Fruit fly (Drosophila melanogaster) whole organism, prepupa: ENCODE measurements around the gene Snx1.

Experiments
- CG10631 ChIP-seq: fragments of 200-800 bp; sonication (Bioruptor generic); optimal IDR thresholded peaks from 2 replicates; lab custom pipeline; 2016; ENCODE audit warnings: missing biosample characterization, missing genetic modification characterization
- CG10669 ChIP-seq: fragments of 200-800 bp; sonication (Bioruptor generic); optimal IDR thresholded peaks from 3 replicates; lab custom pipeline; 2018; ENCODE audit warnings: missing biosample characterization, mild to moderate bottlenecking, missing genetic modification characterization, moderate library complexity
- CG11762 ChIP-seq: fragments of 200-800 bp; sonication (Bioruptor generic); optimal IDR thresholded peaks from 3 replicates; lab custom pipeline; 2016; ENCODE audit warnings: missing biosample characterization, missing genetic modification characterization; ENCODE audit not compliant: insufficient read depth
- CG11902 ChIP-seq: fragments of 200-800 bp; sonication (Bioruptor generic); optimal IDR thresholded peaks from 3 replicates; lab custom pipeline; 2016; ENCODE audit warnings: missing biosample characterization, missing genetic modification characterization
- CG3032 ChIP-seq: fragments of 200-800 bp; optimal IDR thresholded peaks from 2 replicates; lab custom pipeline; 2019; ENCODE audit warnings: missing biosample characterization, mild to moderate bottlenecking, missing genetic modification characterization, moderate library complexity
- CG32006 ChIP-seq: fragments of 200-800 bp; sonication (Bioruptor generic); optimal IDR thresholded peaks from 3 replicates; lab custom pipeline; 2017; ENCODE audit warnings: missing biosample characterization, mild to moderate bottlenecking, missing genetic modification characterization
- CG34406 ChIP-seq: fragments of 200-800 bp; sonication (Bioruptor generic); optimal IDR thresholded peaks from 3 replicates; lab custom pipeline; 2016; ENCODE audit warnings: missing biosample characterization, missing genetic modification characterization
- CG3919 ChIP-seq: fragments of 200-800 bp; sonication (Bioruptor generic); optimal IDR thresholded peaks from 3 replicates; lab custom pipeline; 2016; ENCODE audit warnings: missing biosample characterization, missing genetic modification characterization
- CG4318 ChIP-seq: fragments of 200-800 bp; sonication (Bioruptor generic); optimal IDR thresholded peaks from 3 replicates; lab custom pipeline; 2017; ENCODE audit warnings: missing biosample characterization, mild to moderate bottlenecking, missing genetic modification characterization
- CG6163 ChIP-seq: fragments of 200-800 bp; sonication (Bioruptor generic); IDR thresholded peaks from 3 replicates; pipeline ENCODE4 v1.3.6; 2022; ENCODE audit warnings: missing biosample characterization, missing genetic modification characterization
- CG6276 ChIP-seq: fragments of 200-800 bp; sonication (Bioruptor generic); optimal IDR thresholded peaks from 2 replicates; lab custom pipeline; 2017; ENCODE audit warnings: missing biosample characterization, mild to moderate bottlenecking, missing genetic modification characterization
- CG6808 ChIP-seq: fragments of 200-800 bp; sonication (Bioruptor generic); optimal IDR thresholded peaks from 3 replicates; lab custom pipeline; 2017; ENCODE audit warnings: missing biosample characterization, missing genetic modification characterization, mild to moderate bottlenecking, moderate library complexity, missing genetic modification reagents
- CG6854 ChIP-seq: fragments of 200-800 bp; sonication (Bioruptor generic); optimal IDR thresholded peaks from 2 replicates; lab custom pipeline; 2017; ENCODE audit warnings: missing biosample characterization, mild to moderate bottlenecking, missing genetic modification characterization
- CG8319 ChIP-seq: fragments of 200-800 bp; sonication (Bioruptor generic); optimal IDR thresholded peaks from 3 replicates; lab custom pipeline; 2016; ENCODE audit warnings: missing biosample characterization, missing genetic modification characterization
- CG8632 ChIP-seq: fragments of 200-800 bp; sonication (Bioruptor generic); optimal IDR thresholded peaks from 3 replicates; lab custom pipeline; 2016; ENCODE audit warnings: missing biosample characterization, missing genetic modification characterization
- CG9139 ChIP-seq: fragments of 200-800 bp; sonication (Bioruptor generic); optimal IDR thresholded peaks from 3 replicates; lab custom pipeline; 2017; ENCODE audit warnings: missing biosample characterization, mild to moderate bottlenecking, missing genetic modification characterization
- Eip75B ChIP-seq: fragments of 200-800 bp; sonication (Bioruptor generic); optimal IDR thresholded peaks from 3 replicates; lab custom pipeline; 2016; ENCODE audit warnings: missing biosample characterization, missing genetic modification characterization
- Eip78C ChIP-seq: fragments of 200-800 bp; sonication (Bioruptor generic); peaks from one replicate; lab custom pipeline; 2016; ENCODE audit warnings: missing biosample characterization, missing genetic modification characterization
- Eip93F ChIP-seq: fragments of 200-800 bp; sonication (Bioruptor generic); optimal IDR thresholded peaks from 2 replicates; lab custom pipeline; 2016; ENCODE audit warnings: missing biosample characterization, mild to moderate bottlenecking, missing genetic modification characterization
- Ets96B ChIP-seq: fragments of 200-800 bp; optimal IDR thresholded peaks from 2 replicates; lab custom pipeline; 2019; ENCODE audit warnings: missing biosample characterization, mild to moderate bottlenecking, missing genetic modification characterization, moderate library complexity
- Hr39 ChIP-seq: fragments of 200-800 bp; sonication (Bioruptor generic); optimal IDR thresholded peaks from 2 replicates; lab custom pipeline; 2016; ENCODE audit warnings: missing biosample characterization, missing genetic modification characterization
- Hr4 ChIP-seq: fragments of 200-800 bp; sonication (Bioruptor generic); optimal IDR thresholded peaks from 3 replicates; lab custom pipeline; 2016; ENCODE audit warnings: missing biosample characterization, missing genetic modification characterization
- acj6 ChIP-seq: fragments of 200-800 bp; sonication (Bioruptor generic); optimal IDR thresholded peaks from 3 replicates; lab custom pipeline; 2016; ENCODE audit warnings: missing biosample characterization, missing genetic modification characterization
- dsx ChIP-seq: fragments of 200-800 bp; optimal IDR thresholded peaks from 3 replicates; lab custom pipeline; 2019; ENCODE audit warnings: missing biosample characterization, mild to moderate bottlenecking, missing genetic modification characterization, moderate library complexity; ENCODE audit not compliant: poor library complexity, severe bottlenecking
- eg ChIP-seq: fragments of 200-800 bp; sonication (Bioruptor generic); IDR thresholded peaks from 3 replicates; pipeline ENCODE4 v1.3.6; 2022; ENCODE audit warnings: missing biosample characterization, missing genetic modification characterization
- fkh ChIP-seq: fragments of 200-800 bp; sonication (Bioruptor generic); optimal IDR thresholded peaks from 3 replicates; lab custom pipeline; 2017; ENCODE audit warnings: missing biosample characterization, mild to moderate bottlenecking, missing genetic modification characterization, moderate library complexity
- pdm3 ChIP-seq: fragments of 200-800 bp; sonication (Bioruptor generic); optimal IDR thresholded peaks from 3 replicates; lab custom pipeline; 2016; ENCODE audit warnings: missing biosample characterization, missing genetic modification characterization
- salr ChIP-seq, 2 experiments: fragments of 200-800 bp; sonication (Bioruptor generic); optimal IDR thresholded peaks; 3 replicates each; lab custom pipeline; 2016 to 2018; ENCODE audit warnings: missing biosample characterization in 2 of 2, missing genetic modification characterization in 2 of 2, mild to moderate bottlenecking in 1 of 2
- svp ChIP-seq: fragments of 200-800 bp; sonication (Bioruptor generic); peaks from one replicate; lab custom pipeline; 2016; ENCODE audit warnings: missing biosample characterization, missing genetic modification characterization
- vri ChIP-seq: fragments of 200-800 bp; sonication (Bioruptor generic); optimal IDR thresholded peaks from 3 replicates; lab custom pipeline; 2016; ENCODE audit warnings: missing biosample characterization, mild to moderate bottlenecking, missing genetic modification characterization

The Snx1 gene

DNA sequence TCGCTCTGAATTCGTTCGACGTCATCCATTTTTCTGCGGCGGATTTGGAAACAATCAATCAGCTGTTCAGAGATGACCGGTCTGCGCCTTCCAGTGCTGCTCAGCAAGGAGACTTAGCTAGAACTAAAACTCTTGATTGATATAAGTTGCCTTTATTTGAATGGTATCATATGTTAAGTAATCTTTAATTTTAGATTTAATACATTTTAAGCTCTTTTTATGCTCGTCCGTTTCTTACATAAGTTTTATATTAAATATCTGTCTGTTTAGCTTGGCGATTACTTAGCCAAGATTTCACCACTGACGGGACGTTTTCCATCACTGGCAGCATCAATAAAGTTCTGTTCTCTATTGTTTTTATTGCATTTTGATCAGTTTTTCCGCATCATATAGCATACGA, 7.5 kb downstream of the Snx1 start, which contains the start of the genes Cog3 and Sec5 (continued):
- TF ChIP-seq Ets96B (tag; lab: Kevin White, UChicago) (peak; percentile 49), salr (GFP tag; optimal IDR thresholded peaks at IDR 0.05; lab: Kevin White, UChicago) (peak in 1 of 2 experiments; percentile 23), CG6276 (no peak)

DNA sequence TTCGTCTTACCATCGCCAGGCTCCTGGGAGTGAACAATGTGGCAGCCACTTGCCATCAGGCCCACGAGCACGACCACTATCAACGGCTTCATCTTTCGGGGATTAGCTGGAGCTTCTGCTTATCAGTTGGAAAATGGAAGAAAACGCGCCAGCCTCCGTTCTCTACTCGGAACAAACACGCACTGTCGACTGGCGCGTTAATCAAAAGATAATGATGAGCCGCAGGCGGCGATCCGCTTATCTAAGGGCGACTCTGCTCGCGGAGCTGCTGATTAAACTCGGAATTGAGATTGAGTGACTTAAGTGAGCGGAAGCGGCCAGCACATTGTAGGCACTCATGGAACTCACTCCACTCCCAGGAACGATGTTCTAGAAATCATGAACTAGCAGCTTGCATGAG, 12.3 kb downstream of the Snx1 start, which contains the start of gene CG3246:
Gene CG3246 (minus strand): TSS at position 193 of the 400 bp plus-strand sequence.
- TF ChIP-seq CG11902 (GFP tag; lab: Kevin White, UChicago) (no peak), svp (GFP tag; lab: Kevin White, UChicago) (peak; percentile 94)

DNA sequence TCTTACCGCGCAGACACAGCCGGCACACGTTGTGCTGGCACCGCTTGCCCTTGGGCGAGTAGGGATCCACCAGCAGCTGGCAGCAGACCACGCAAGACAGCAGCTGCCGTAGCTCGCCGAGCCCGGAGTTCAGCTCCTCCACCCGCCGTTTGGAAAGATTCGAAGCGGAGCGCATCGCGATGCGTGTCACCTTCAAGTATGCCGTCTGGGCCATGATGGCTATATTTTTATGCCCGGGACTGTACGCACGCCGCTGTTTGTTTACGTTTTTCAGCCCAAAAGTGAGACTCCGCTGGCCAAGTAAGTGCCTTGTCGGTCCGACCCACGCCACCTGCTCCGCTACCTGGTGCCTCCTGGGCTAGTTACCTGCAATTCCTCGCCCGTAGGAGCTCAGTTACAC, 15.9 kb downstream of the Snx1 start:
- TF ChIP-seq CG6276 (no peak), CG3919 (GFP tag; lab: Kevin White, UChicago) (no peak)

DNA sequence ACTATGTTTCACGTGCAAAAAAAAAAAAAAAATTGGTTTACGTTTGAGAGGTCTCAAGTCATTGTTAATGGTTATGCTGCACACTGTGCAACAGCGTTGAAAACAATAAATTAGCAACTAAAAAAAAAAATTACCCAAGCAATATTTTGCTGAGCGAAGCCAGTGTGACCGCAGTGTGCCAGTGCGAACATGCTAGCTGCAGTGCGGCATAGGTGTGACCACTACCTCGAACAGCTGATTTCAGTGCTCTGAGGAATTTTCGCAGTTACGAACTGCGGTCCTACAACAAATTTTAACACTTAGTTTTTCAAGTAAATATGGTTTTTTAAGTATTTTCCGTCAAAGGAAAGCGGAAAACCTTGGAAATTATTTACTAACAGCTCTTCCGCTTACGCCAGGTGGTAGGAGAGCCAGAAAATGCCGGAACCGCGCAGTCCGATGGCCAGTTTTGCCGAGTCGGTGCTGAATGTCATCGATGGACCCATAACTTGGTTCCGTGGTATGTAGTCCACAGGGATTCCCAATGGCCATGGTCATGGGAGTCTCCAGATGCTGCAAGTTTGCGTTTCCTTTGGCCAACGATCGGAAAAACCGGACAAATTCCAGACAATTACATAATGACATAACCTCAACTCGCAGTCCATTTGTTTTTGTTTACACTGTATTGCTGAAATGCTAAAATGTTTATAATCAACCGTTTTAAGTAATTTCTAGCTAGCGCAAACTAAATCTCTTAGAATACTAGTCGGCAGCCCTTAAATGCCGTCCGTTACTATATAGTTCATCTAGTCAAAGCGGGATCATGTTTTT, 16.6 kb downstream of the Snx1 start, which contains the start of the genes msl-2 and ND-PDSW:
Gene msl-2 (minus strand): TSS at position 195 of the 810 bp plus-strand sequence.
Gene ND-PDSW (plus strand): TSS at position 240 of the 810 bp plus-strand sequence.
- no peak for TF ChIP-seq CG10631
- TF ChIP-seq fkh (GFP tag; lab: Kevin White, UChicago): peak; percentile 68

DNA sequence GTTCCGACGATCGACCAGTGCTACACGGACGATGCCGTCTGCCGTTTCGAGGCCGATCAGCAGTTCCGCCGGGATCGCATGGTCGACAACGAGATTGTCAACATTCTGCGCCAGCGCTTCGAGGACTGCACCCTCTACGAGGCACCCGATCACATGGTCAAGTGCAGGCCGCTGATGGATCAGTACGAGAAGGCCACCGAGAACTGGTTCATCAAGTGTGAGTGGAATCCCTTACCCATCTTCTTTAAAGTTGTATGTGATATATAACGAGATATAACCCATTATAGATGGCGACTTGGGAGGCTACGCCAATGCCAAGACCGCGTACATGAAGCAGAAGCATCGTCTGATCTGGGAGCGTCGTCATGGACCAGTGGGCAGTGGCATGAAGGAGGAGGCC, 17.4 kb downstream of the Snx1 start:
- TF ChIP-seq acj6 (GFP tag; lab: Kevin White, UChicago) (no peak), Eip93F (GFP tag; lab: Kevin White, UChicago) (no peak), CG3919 (GFP tag; lab: Kevin White, UChicago) (no peak), eg (GFP tag; lab: Robert Waterston, UW) (no peak), Eip75B (no peak), dsx (GFP tag; lab: Kevin White, UChicago) (no peak), Hr39 (GFP tag; lab: Kevin White, UChicago) (no peak), CG32006 (GFP tag; lab: Kevin White, UChicago) (no peak), CG8632 (GFP tag; lab: Kevin White, UChicago) (no peak), CG9139 (GFP tag; lab: Kevin White, UChicago) (no peak), CG6854 (GFP tag; lab: Kevin White, UChicago) (no peak), CG11902 (GFP tag; lab: Kevin White, UChicago) (no peak), CG11762 (GFP tag; lab: Kevin White, UChicago) (no peak), CG6808 (GFP tag; lab: Kevin White, UChicago) (no peak), Eip78C (GFP tag; lab: Kevin White, UChicago) (no peak), fkh (GFP tag; lab: Kevin White, UChicago) (no peak), CG8319 (no peak), CG6276 (no peak), Hr4 (no peak), pdm3 (GFP tag; lab: Kevin White, UChicago) (no peak)
- TF ChIP-seq, all 60 proteins: peak for 0

DNA sequence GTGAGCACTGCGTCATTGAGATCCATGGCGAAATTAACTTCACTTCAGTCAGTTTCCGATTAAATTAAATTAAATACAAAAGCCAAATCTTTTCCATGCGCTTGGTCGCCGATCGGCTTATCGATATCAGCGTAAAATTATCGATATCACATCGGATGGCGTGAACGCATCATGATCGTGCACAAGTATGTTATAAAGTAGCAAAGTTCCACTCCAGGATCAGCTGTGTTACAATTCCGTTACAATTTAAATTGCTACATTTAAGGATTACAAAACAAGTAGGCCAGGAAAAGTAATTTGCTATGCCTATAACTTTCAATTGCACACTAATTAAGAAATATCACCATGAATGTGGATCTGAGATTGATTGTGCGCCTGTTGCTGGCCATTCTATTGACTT, 20.4 kb downstream of the Snx1 start, which contains the start of the genes Pif1 and CG31776:
Gene Pif1 (minus strand): TSS at position 136 of the 400 bp plus-strand sequence.
Gene CG31776 (plus strand): TSS at position 314 of the 400 bp plus-strand sequence.
- no peak for TF ChIP-seq CG4318 (GFP tag; lab: Kevin White, UChicago)
- no peak for TF ChIP-seq CG3919 (GFP tag; lab: Kevin White, UChicago)
- TF ChIP-seq CG10669: no peak
- TF ChIP-seq CG6163 (GFP tag; lab: Robert Waterston, UW): no peak
- no peak for TF ChIP-seq vri (GFP tag; lab: Kevin White, UChicago)
- no peak for TF ChIP-seq CG34406
- TF ChIP-seq CG3032 (tag; lab: Kevin White, UChicago): no peak
- TF ChIP-seq dsx (GFP tag; lab: Kevin White, UChicago): no peak
- no peak for TF ChIP-seq svp (GFP tag; lab: Kevin White, UChicago)
- TF ChIP-seq Eip93F (GFP tag; lab: Kevin White, UChicago): no peak
- no peak for TF ChIP-seq CG10631
